Worm (Caenorhabditis elegans) whole organism, young adult: ENCODE measurements around the gene C06A1.3.

Source experiments
- B0261.1 ChIP-seq: sonication (generic microtip); optimal IDR thresholded peaks from 2 replicates; lab custom pipeline; 2016; ENCODE audit warnings: mild to moderate bottlenecking, missing genetic modification characterization, moderate library complexity, missing compliant biosample characterization
- C06A6.2 ChIP-seq: fragments of 200-800 bp; sonication (Bioruptor generic); conservative IDR thresholded peaks from 2 replicates; pipeline ENCODE4 v1.3.6; 2022; ENCODE audit warnings: missing genetic modification characterization, missing compliant biosample characterization
- F22D6.2 ChIP-seq: sonication (generic microtip); optimal IDR thresholded peaks from 2 replicates; lab custom pipeline; 2016; ENCODE audit warnings: mild to moderate bottlenecking, missing genetic modification characterization, missing compliant biosample characterization
- F23B12.7 ChIP-seq: sonication (generic microtip); optimal IDR thresholded peaks from 2 replicates; lab custom pipeline; 2017; ENCODE audit warnings: missing genetic modification characterization, mild to moderate bottlenecking, missing compliant biosample characterization, antibody characterized with exemption, moderate library complexity; ENCODE audit not compliant: insufficient read depth
- F37B4.10 ChIP-seq: fragments of 200-800 bp; sonication (Bioruptor generic); IDR thresholded peaks from 2 replicates; pipeline ENCODE4 v1.3.6; 2022; ENCODE audit warnings: missing genetic modification characterization, missing compliant biosample characterization
- F39B2.1 ChIP-seq: fragments of 200-800 bp; sonication (Bioruptor generic); IDR thresholded peaks from 2 replicates; pipeline ENCODE4 v1.3.6; 2022; ENCODE audit warnings: missing genetic modification reagents, missing genetic modification characterization, missing compliant biosample characterization
- F52B5.7 ChIP-seq: sonication (generic microtip); optimal IDR thresholded peaks from 2 replicates; lab custom pipeline; 2016; ENCODE audit warnings: mild to moderate bottlenecking, missing genetic modification characterization, missing compliant biosample characterization
- F57C9.4 ChIP-seq: sonication (generic microtip); optimal IDR thresholded peaks from 2 replicates; lab custom pipeline; 2017; ENCODE audit warnings: mild to moderate bottlenecking, missing genetic modification characterization, missing compliant biosample characterization
- Y56A3A.18 ChIP-seq: fragments of 200-800 bp; sonication (Bioruptor generic); IDR thresholded peaks from 2 replicates; pipeline ENCODE4 v1.3.6; 2022; ENCODE audit warnings: missing genetic modification reagents, missing genetic modification characterization, missing compliant biosample characterization
- Y67H2A.10 ChIP-seq: fragments of 200-800 bp; sonication (Bioruptor generic); conservative IDR thresholded peaks from 2 replicates; pipeline ENCODE4 v1.3.6; 2022; ENCODE audit warnings: missing genetic modification reagents, missing genetic modification characterization, missing compliant biosample characterization
- Y79H2A.3 ChIP-seq: fragments of 200-800 bp; sonication (Bioruptor generic); conservative IDR thresholded peaks from 2 replicates; pipeline ENCODE4 v1.3.6; 2022; ENCODE audit warnings: missing genetic modification reagents, missing genetic modification characterization, missing compliant biosample characterization
- ZK185.1 ChIP-seq: sonication (generic microtip); optimal IDR thresholded peaks from 2 replicates; lab custom pipeline; 2016; ENCODE audit warnings: mild to moderate bottlenecking, missing genetic modification characterization, missing compliant biosample characterization; ENCODE audit not compliant: poor library complexity, severe bottlenecking
- ama-1 ChIP-seq, 3 experiments: fragments of 150-350 bp in 1 of 3; sonication (generic microtip) in 2 of 3; optimal IDR thresholded peaks; 2 replicates each; lab custom pipeline; 2014 to 2018; ENCODE audit warnings: missing biosample characterization in 2 of 3, missing genetic modification characterization in 2 of 3, missing genetic modification reagents in 2 of 3
- aptf-3 ChIP-seq: fragments of 200-800 bp; sonication (Bioruptor generic); IDR thresholded peaks from 2 replicates; pipeline ENCODE4 v1.3.6; 2022; ENCODE audit warnings: missing genetic modification characterization, missing compliant biosample characterization
- atf-7 ChIP-seq: sonication (generic microtip); optimal IDR thresholded peaks from 2 replicates; lab custom pipeline; 2017; ENCODE audit warnings: mild to moderate bottlenecking, missing genetic modification characterization, missing compliant biosample characterization
- attf-6 ChIP-seq: fragments of 200-800 bp; sonication (Bioruptor generic); IDR thresholded peaks from 2 replicates; pipeline ENCODE4 v1.3.6; 2022; ENCODE audit warnings: missing genetic modification reagents, missing genetic modification characterization, missing compliant biosample characterization
- cebp-2 ChIP-seq: fragments of 200-800 bp; sonication (Bioruptor generic); IDR thresholded peaks from 2 replicates; pipeline ENCODE4 v1.3.6; 2022; ENCODE audit warnings: missing genetic modification characterization, missing compliant biosample characterization
- ceh-100 ChIP-seq: fragments of 200-800 bp; sonication (Bioruptor generic); IDR thresholded peaks from 2 replicates; pipeline ENCODE4 v1.3.6; 2022; ENCODE audit warnings: missing genetic modification reagents, missing genetic modification characterization, missing compliant biosample characterization
- ceh-58 ChIP-seq: fragments of 200-800 bp; sonication (Bioruptor generic); IDR thresholded peaks from 2 replicates; pipeline ENCODE4 v1.3.6; 2022; ENCODE audit warnings: missing genetic modification characterization, missing compliant biosample characterization
- ceh-79 ChIP-seq: sonication (generic microtip); optimal IDR thresholded peaks from 2 replicates; lab custom pipeline; 2017; ENCODE audit warnings: mild to moderate bottlenecking, missing genetic modification characterization, missing compliant biosample characterization
- dox-1 ChIP-seq: fragments of 200-800 bp; sonication (Bioruptor generic); IDR thresholded peaks from 2 replicates; pipeline ENCODE4 v1.3.6; 2022; ENCODE audit warnings: missing genetic modification reagents, missing genetic modification characterization, missing compliant biosample characterization
- dpff-1 ChIP-seq: sonication (generic microtip); optimal IDR thresholded peaks from 2 replicates; lab custom pipeline; 2017; ENCODE audit warnings: mild to moderate bottlenecking, missing genetic modification characterization, missing compliant biosample characterization
- efl-1 ChIP-seq: fragments of 150-350 bp; optimal IDR thresholded peaks from 2 replicates; lab custom pipeline; 2014; ENCODE audit warnings: missing biosample characterization, missing genetic modification reagents, missing genetic modification characterization
- egl-18 ChIP-seq: fragments of 200-800 bp; sonication (Bioruptor generic); IDR thresholded peaks from 2 replicates; pipeline ENCODE4 v1.3.6; 2022; ENCODE audit warnings: missing genetic modification reagents, missing genetic modification characterization, missing compliant biosample characterization
- ets-4 ChIP-seq: fragments of 200-800 bp; sonication (Bioruptor generic); optimal IDR thresholded peaks from 2 replicates; lab custom pipeline; 2018; ENCODE audit warnings: mild to moderate bottlenecking, missing genetic modification characterization, missing compliant biosample characterization
- him-1 ChIP-seq: sonication (generic microtip); optimal IDR thresholded peaks from 2 replicates; lab custom pipeline; 2016; ENCODE audit warnings: missing genotype, missing genetic modification reagents, missing genetic modification characterization, missing compliant biosample characterization
- hlh-12 ChIP-seq: sonication (generic microtip); optimal IDR thresholded peaks from 2 replicates; lab custom pipeline; 2016; ENCODE audit warnings: missing genetic modification characterization, missing compliant biosample characterization
- hlh-26 ChIP-seq: fragments of 200-800 bp; sonication (Bioruptor generic); conservative IDR thresholded peaks from 2 replicates; pipeline ENCODE4 v1.3.6; 2022; ENCODE audit warnings: missing genetic modification reagents, missing genetic modification characterization, missing compliant biosample characterization
- hrde-1 ChIP-seq: sonication (generic microtip); optimal IDR thresholded peaks from 2 replicates; lab custom pipeline; 2016; ENCODE audit warnings: missing genetic modification characterization, mild to moderate bottlenecking, missing compliant biosample characterization, moderate library complexity, missing genotype, missing genetic modification reagents, borderline replicate concordance
- hsf-1 ChIP-seq: fragments of 200-800 bp; sonication (Bioruptor generic); IDR thresholded peaks from 2 replicates; pipeline ENCODE4 v1.3.6; 2022; ENCODE audit warnings: missing genetic modification reagents, missing genetic modification characterization, missing compliant biosample characterization
- lag-1 ChIP-seq: fragments of 200-800 bp; sonication (Bioruptor generic); IDR thresholded peaks from 2 replicates; pipeline ENCODE4 v1.3.6; 2022; ENCODE audit warnings: missing genetic modification reagents, missing genetic modification characterization, missing compliant biosample characterization
- let-607 ChIP-seq, 2 experiments: fragments of 200-800 bp in 1 of 2; sonication (Bioruptor generic) in 1 of 2; sonication (generic microtip) in 1 of 2; optimal IDR thresholded peaks; 2 replicates each; lab custom pipeline; 2016 to 2018; ENCODE audit warnings: mild to moderate bottlenecking in 2 of 2, missing compliant biosample characterization in 2 of 2, missing genetic modification characterization in 2 of 2, moderate library complexity in 2 of 2, missing genotype in 1 of 2
- lin-35 ChIP-seq, 3 experiments: fragments of 150-350 bp in 2 of 3; sonication (generic microtip) in 1 of 3; optimal IDR thresholded peaks; 2 replicates each; lab custom pipeline; 2014 to 2018; ENCODE audit warnings: missing biosample characterization in 3 of 3, missing genetic modification characterization in 3 of 3, missing genetic modification reagents in 3 of 3
- lsy-27 ChIP-seq: sonication (generic microtip); optimal IDR thresholded peaks from 2 replicates; lab custom pipeline; 2017; ENCODE audit warnings: missing genetic modification characterization, mild to moderate bottlenecking, missing compliant biosample characterization, antibody characterized with exemption, missing genotype, borderline replicate concordance; ENCODE audit not compliant: insufficient read depth
- madf-10 ChIP-seq: sonication (generic microtip); optimal IDR thresholded peaks from 2 replicates; lab custom pipeline; 2016; ENCODE audit warnings: mild to moderate bottlenecking, missing genetic modification characterization, missing compliant biosample characterization
- madf-6 ChIP-seq: fragments of 200-800 bp; sonication (Bioruptor generic); IDR thresholded peaks from 2 replicates; pipeline ENCODE4 v1.3.6; 2022; ENCODE audit warnings: missing genetic modification reagents, missing genetic modification characterization, missing compliant biosample characterization
- mcd-1 ChIP-seq: fragments of 200-800 bp; sonication (Bioruptor generic); IDR thresholded peaks from 2 replicates; pipeline ENCODE4 v1.3.6; 2022; ENCODE audit warnings: missing genetic modification reagents, missing genetic modification characterization, missing compliant biosample characterization
- nfya-2 ChIP-seq: fragments of 200-800 bp; sonication (Bioruptor generic); IDR thresholded peaks from 2 replicates; pipeline ENCODE4 v1.3.6; 2022; ENCODE audit warnings: missing genetic modification reagents, missing genetic modification characterization, missing compliant biosample characterization
- nfyb-1 ChIP-seq: fragments of 200-800 bp; sonication (Bioruptor generic); IDR thresholded peaks from 2 replicates; pipeline ENCODE4 v1.3.6; 2022; ENCODE audit warnings: missing genetic modification reagents, missing genetic modification characterization, missing compliant biosample characterization
- pha-4 ChIP-seq: fragments of 150-350 bp; sonication (generic microtip); optimal IDR thresholded peaks from 2 replicates; lab custom pipeline; 2014; ENCODE audit warnings: missing biosample characterization, missing genetic modification reagents, missing genetic modification characterization
- sdz-38 ChIP-seq: sonication (generic microtip); optimal IDR thresholded peaks from 2 replicates; lab custom pipeline; 2016; ENCODE audit warnings: missing genotype, missing genetic modification characterization, missing compliant biosample characterization
- snpc-1.1 ChIP-seq: sonication (generic microtip); optimal IDR thresholded peaks from 2 replicates; lab custom pipeline; 2017; ENCODE audit warnings: missing genetic modification characterization, mild to moderate bottlenecking, missing compliant biosample characterization, antibody characterized with exemption, moderate library complexity, missing genotype, missing genetic modification reagents; ENCODE audit not compliant: insufficient read depth
- sptf-2 ChIP-seq: fragments of 200-800 bp; sonication (Bioruptor generic); optimal IDR thresholded peaks from 2 replicates; lab custom pipeline; 2018; ENCODE audit warnings: mild to moderate bottlenecking, missing genetic modification characterization, missing compliant biosample characterization
- unc-62 ChIP-seq: fragments of 150-350 bp; optimal IDR thresholded peaks from 2 replicates; lab custom pipeline; 2014; ENCODE audit warnings: missing biosample characterization, missing genetic modification reagents, missing genetic modification characterization
- xnd-1 ChIP-seq: sonication (generic microtip); optimal IDR thresholded peaks from 2 replicates; lab custom pipeline; 2016; ENCODE audit warnings: missing genotype, missing genetic modification reagents, missing genetic modification characterization, missing compliant biosample characterization
- ztf-28 ChIP-seq: fragments of 200-800 bp; sonication (Bioruptor generic); IDR thresholded peaks from 2 replicates; pipeline ENCODE4 v1.3.6; 2022; ENCODE audit warnings: missing genetic modification reagents, missing genetic modification characterization, missing compliant biosample characterization
- ztf-3 ChIP-seq: fragments of 200-800 bp; sonication (Bioruptor generic); optimal IDR thresholded peaks from 2 replicates; lab custom pipeline; 2018; ENCODE audit warnings: mild to moderate bottlenecking, missing genetic modification characterization, missing compliant biosample characterization

The C06A1.3 gene

DNA sequence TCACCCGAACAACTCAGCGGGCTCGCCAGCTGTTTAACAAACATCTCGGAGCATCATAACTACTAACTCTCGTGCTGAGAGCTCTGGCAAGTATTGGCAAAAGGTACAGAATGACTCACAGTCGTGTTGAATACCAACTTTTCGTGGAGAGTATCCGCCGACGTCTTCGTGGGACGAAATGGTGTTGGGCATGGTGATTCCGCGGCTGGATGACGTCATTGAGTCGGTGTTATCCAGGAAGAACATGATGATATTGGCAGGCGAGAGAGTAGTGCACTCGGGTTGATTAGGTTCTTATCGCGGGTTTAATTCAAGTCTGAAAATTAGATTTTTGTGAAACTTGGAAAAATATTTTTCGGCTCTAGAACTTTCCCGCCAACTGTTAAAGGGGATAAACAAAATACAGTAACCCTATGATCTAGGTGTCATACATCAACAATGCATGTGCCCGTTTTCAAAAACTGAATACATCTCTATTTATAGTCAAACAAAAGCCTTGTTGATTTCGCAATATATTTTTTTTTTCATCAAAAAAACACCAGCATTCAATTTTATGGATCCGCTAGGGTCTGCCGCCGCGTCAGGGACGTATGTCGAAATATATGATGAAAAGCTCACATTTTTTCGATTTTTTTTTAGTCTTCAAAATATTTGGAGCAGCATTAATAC, 18.6 kb upstream of the C06A1.3 start (continued):
- TF ChIP-seq ceh-79, result no peak
- no peak for TF ChIP-seq sptf-2
- TF ChIP-seq nfya-2 (GFP tag; lab: Robert Waterston, UW), result no peak
- TF ChIP-seq dox-1 (GFP tag; lab: Robert Waterston, UW), result no peak
- TF ChIP-seq F23B12.7 (tag; lab: Kevin White, UChicago), result no peak
- peak; percentile 46 for TF ChIP-seq ama-1 (optimal IDR thresholded peaks at IDR 0.05; lab: Kevin White, UChicago)
- no peak for TF ChIP-seq ama-1 (GFP tag; optimal IDR thresholded peaks at IDR 0.05; lab: Kevin White, UChicago)
- TF ChIP-seq ceh-58 (GFP tag; lab: Robert Waterston, UW), result no peak
- no peak for TF ChIP-seq ceh-100 (GFP tag; lab: Robert Waterston, UW)
- TF ChIP-seq F57C9.4 (tag; lab: Kevin White, UChicago), result no peak
- TF ChIP-seq nfyb-1 (GFP tag; lab: Robert Waterston, UW), result peak; percentile 53; the same call in 1 of the 2 replicates
- TF ChIP-seq lin-35 (GFP tag; optimal IDR thresholded peaks at IDR 0.05; lab: Kevin White, UChicago), result no peak
- no peak for TF ChIP-seq efl-1 (GFP tag; lab: Kevin White, UChicago)
- TF ChIP-seq sdz-38 (tag; lab: Kevin White, UChicago), result no peak
- no peak for TF ChIP-seq hrde-1 (tag; lab: Kevin White, UChicago)
- no peak for TF ChIP-seq him-1
- TF ChIP-seq dpff-1 (tag; lab: Kevin White, UChicago), result no peak
- TF ChIP-seq egl-18 (GFP tag; lab: Robert Waterston, UW), result no peak
- no peak for TF ChIP-seq ztf-3 (GFP tag; lab: Kevin White, UChicago)
- no peak for TF ChIP-seq lsy-27 (tag; lab: Kevin White, UChicago)
- TF ChIP-seq ZK185.1, result no peak
- no peak for TF ChIP-seq F52B5.7 (tag; lab: Kevin White, UChicago)
- no peak for TF ChIP-seq F37B4.10 (GFP tag; lab: Robert Waterston, UW)
- no peak for TF ChIP-seq snpc-1.1 (tag; lab: Kevin White, UChicago)
- TF ChIP-seq hlh-26, result no peak
- TF ChIP-seq unc-62 (GFP tag; lab: Kevin White, UChicago), result no peak
- TF ChIP-seq madf-10 (tag; lab: Kevin White, UChicago), result no peak
- TF ChIP-seq let-607 (tag; optimal IDR thresholded peaks at IDR 0.05; lab: Kevin White, UChicago), result peak in 1 of 2 experiments; percentile 31
- TF ChIP-seq lag-1, result no peak
- no peak for TF ChIP-seq pha-4 (tag; lab: Kevin White, UChicago)
- TF ChIP-seq atf-7 (tag; lab: Kevin White, UChicago), result peak; percentile 65
- no peak for TF ChIP-seq Y79H2A.3 (GFP tag; lab: Robert Waterston, UW)
- TF ChIP-seq xnd-1 (tag; lab: Kevin White, UChicago), result no peak
- no peak for TF ChIP-seq C06A6.2
- TF ChIP-seq F22D6.2, result no peak
- no peak for TF ChIP-seq cebp-2 (GFP tag; lab: Robert Waterston, UW)
- no peak for TF ChIP-seq madf-6 (GFP tag; lab: Robert Waterston, UW)
- TF ChIP-seq F39B2.1, result 0 out of 2 replicates have a peak, but pooled peaks have one; percentile 40
- TF ChIP-seq mcd-1, result peak; percentile 20; the same call in 1 of the 2 replicates
- TF ChIP-seq hsf-1 (GFP tag; lab: Robert Waterston, UW), result no peak
- TF ChIP-seq Y56A3A.18 (GFP tag; lab: Robert Waterston, UW), result peak; percentile 7; the same call in 1 of the 2 replicates
- no peak for TF ChIP-seq B0261.1 (tag; lab: Kevin White, UChicago)
- no peak for TF ChIP-seq aptf-3 (GFP tag; lab: Robert Waterston, UW)
- no peak for TF ChIP-seq ets-4
- no peak for TF ChIP-seq attf-6 (GFP tag; lab: Robert Waterston, UW)
- no peak for TF ChIP-seq hlh-12 (tag; lab: Kevin White, UChicago)
- no peak for TF ChIP-seq Y67H2A.10 (GFP tag; lab: Robert Waterston, UW)
- no peak for TF ChIP-seq ztf-28 (GFP tag; lab: Robert Waterston, UW)
